Fruit fly (Drosophila melanogaster) whole organism, wandering third instar larva: ENCODE measurements around the gene Cp190.

ENCODE experiments used
- dl ChIP-seq, 2 experiments: fragments of 175-275, 200-275 bp in 1 of 2; fragments of 200-275 bp in 1 of 2; sonication (Bioruptor generic); optimal IDR thresholded peaks; lab custom pipeline; 2018; ENCODE audit warnings: mild to moderate bottlenecking in 2 of 2, missing biosample characterization in 2 of 2, missing genetic modification characterization in 2 of 2, moderate library complexity in 2 of 2; ENCODE audit not compliant: partially characterized antibody in 2 of 2, insufficient read depth in 1 of 2
- ey ChIP-seq: fragments of 200-800 bp; sonication (Bioruptor generic); optimal IDR thresholded peaks from 2 replicates; lab custom pipeline; 2016; ENCODE audit warnings: missing biosample characterization, missing genetic modification characterization

Gene Cp190

dm6 chr3R:15222973-15223372, 52.1 kb downstream of the Cp190 start, which contains the start of gene Polr2G:
Polr2G (minus strand) TSS chr3R:15223180.
- no peak for TF ChIP-seq dl (GFP tag; optimal IDR thresholded peaks at IDR 0.05; lab: Kevin White, UChicago; ENCODE audit: insufficient read depth in 1 of 2, partially characterized antibody in 2 of 2)
- TF ChIP-seq ey, result no peak
- TF ChIP-seq, all 38 proteins: peak for 0
